Worm (Caenorhabditis elegans) whole organism, L3 larva: Measurements from ENCODE around the gene lsy-12.

ENCODE experiments used
- ceh-28 ChIP-seq: fragments of 150-350 bp; optimal IDR thresholded peaks from 2 replicates; lab custom pipeline; 2014; ENCODE audit warnings: missing biosample characterization, missing genetic modification reagents, missing genetic modification characterization
- egl-27 ChIP-seq: sonication (generic microtip); optimal IDR thresholded peaks from 4 replicates; lab custom pipeline; 2017; ENCODE audit warnings: missing biosample characterization, missing genetic modification reagents, missing genetic modification characterization
- fkh-10 ChIP-seq: sonication (generic microtip); optimal IDR thresholded peaks from 2 replicates; lab custom pipeline; 2017; ENCODE audit warnings: missing biosample characterization, missing genetic modification reagents, missing genetic modification characterization
- mdl-1 ChIP-seq: fragments of 150-350 bp; optimal IDR thresholded peaks from 2 replicates; lab custom pipeline; 2014; ENCODE audit warnings: missing biosample characterization, missing genetic modification characterization
- nhr-12 ChIP-seq: fragments of 150-350 bp; optimal IDR thresholded peaks from 2 replicates; lab custom pipeline; 2014; ENCODE audit warnings: missing biosample characterization, missing genetic modification characterization
- nhr-23 ChIP-seq: fragments of 150-350 bp; optimal IDR thresholded peaks from 2 replicates; lab custom pipeline; 2014; ENCODE audit warnings: missing biosample characterization, missing genetic modification reagents, missing genetic modification characterization
- nhr-237 ChIP-seq: fragments of 150-350 bp; optimal IDR thresholded peaks from 2 replicates; lab custom pipeline; 2014; ENCODE audit warnings: missing biosample characterization, missing genetic modification characterization
- nhr-76 ChIP-seq: fragments of 150-350 bp; sonication (generic microtip); optimal IDR thresholded peaks from 5 replicates; lab custom pipeline; 2014; ENCODE audit warnings: missing biosample characterization, missing genetic modification characterization
- nhr-77 ChIP-seq: fragments of 150-350 bp; optimal IDR thresholded peaks from 2 replicates; lab custom pipeline; 2014; ENCODE audit warnings: missing biosample characterization, missing genetic modification characterization
- skn-1 ChIP-seq: fragments of 150-350 bp; optimal IDR thresholded peaks from 2 replicates; lab custom pipeline; 2014; ENCODE audit warnings: missing biosample characterization, missing genetic modification characterization
- snpc-4 ChIP-seq: fragments of 150-350 bp; optimal IDR thresholded peaks from 2 replicates; lab custom pipeline; 2014; ENCODE audit warnings: missing biosample characterization, missing genetic modification characterization
- unc-39 ChIP-seq: sonication (generic microtip); optimal IDR thresholded peaks from 4 replicates; lab custom pipeline; 2017; ENCODE audit warnings: missing biosample characterization, missing genetic modification characterization
- ztf-11 ChIP-seq: fragments of 150-350 bp; optimal IDR thresholded peaks from 2 replicates; lab custom pipeline; 2014; ENCODE audit warnings: missing biosample characterization, missing genetic modification characterization

DNA sequence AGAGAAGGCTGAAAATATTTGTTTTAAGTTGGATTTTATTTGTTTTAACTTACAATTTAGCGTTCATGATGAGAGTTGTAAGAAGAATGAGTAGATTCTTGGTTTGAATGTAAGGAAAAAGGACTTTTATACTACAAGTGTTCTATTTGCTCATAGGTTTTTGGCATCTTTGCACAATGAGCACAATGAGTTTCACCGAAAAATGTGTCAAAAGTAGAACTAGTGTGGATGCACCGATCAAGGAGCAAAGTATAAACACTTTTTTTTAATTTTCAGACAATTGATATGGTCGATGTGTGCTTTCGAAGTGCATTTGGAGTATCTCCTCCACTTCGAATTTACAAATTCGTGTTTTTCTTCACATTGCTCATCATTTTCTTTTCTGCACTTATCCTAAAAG is 46.4 kb upstream of the lsy-12 start, which contains the start of gene fipr-11:
- TF ChIP-seq snpc-4 (tag; lab: Kevin White, UChicago): no peak
- TF ChIP-seq unc-39 (tag; lab: Kevin White, UChicago): no peak
- no peak for TF ChIP-seq egl-27
- TF ChIP-seq ceh-28 (tag; lab: Kevin White, UChicago): no peak
- no peak for TF ChIP-seq skn-1
- TF ChIP-seq nhr-77 (tag; lab: Kevin White, UChicago): no peak
- TF ChIP-seq mdl-1 (tag; lab: Kevin White, UChicago): no peak
- no peak for TF ChIP-seq fkh-10
- no peak for TF ChIP-seq nhr-76 (tag; lab: Kevin White, UChicago)
- no peak for TF ChIP-seq nhr-23 (tag; lab: Kevin White, UChicago)
- no peak for TF ChIP-seq nhr-237 (tag; lab: Kevin White, UChicago)
- TF ChIP-seq nhr-12 (tag; lab: Kevin White, UChicago): no peak
- TF ChIP-seq ztf-11: no peak
